Worm (Caenorhabditis elegans) whole organism, midembryonic: ENCODE measurements around the gene F01G10.6.

ENCODE experiments used
- T22C8.4 ChIP-seq: fragments of 200-800 bp; sonication (Bioruptor generic); IDR thresholded peaks from 2 replicates; pipeline ENCODE4 v1.3.6; 2022; ENCODE audit warnings: missing genetic modification characterization, missing compliant biosample characterization
- cog-1 ChIP-seq: sonication (generic microtip); optimal IDR thresholded peaks from 2 replicates; lab custom pipeline; 2016; ENCODE audit warnings: missing genetic modification characterization, missing compliant biosample characterization
- flt-1 ChIP-seq: fragments of 200-800 bp; sonication (Bioruptor generic); IDR thresholded peaks from 2 replicates; pipeline ENCODE4 v1.3.6; 2022; ENCODE audit warnings: missing genetic modification characterization, missing compliant biosample characterization
- klf-2 ChIP-seq: fragments of 200-800 bp; sonication (Bioruptor generic); conservative IDR thresholded peaks from 2 replicates; pipeline ENCODE4 v1.3.6; 2022; ENCODE audit warnings: missing genetic modification reagents, missing genetic modification characterization, missing compliant biosample characterization
- med-1 ChIP-seq: sonication (generic microtip); optimal IDR thresholded peaks from 2 replicates; lab custom pipeline; 2017; ENCODE audit warnings: missing genetic modification characterization, mild to moderate bottlenecking, missing compliant biosample characterization, antibody characterized with exemption, missing genetic modification reagents; ENCODE audit not compliant: insufficient read depth
- ref-1 ChIP-seq: fragments of 200-800 bp; sonication (Bioruptor generic); conservative IDR thresholded peaks from 2 replicates; pipeline ENCODE4 v1.3.6; 2022; ENCODE audit warnings: missing genetic modification reagents, missing genetic modification characterization, missing compliant biosample characterization
- tab-1 ChIP-seq: fragments of 200-800 bp; sonication (Bioruptor generic); IDR thresholded peaks from 2 replicates; pipeline ENCODE4 v1.3.6; 2022; ENCODE audit warnings: missing genetic modification characterization, missing compliant biosample characterization
- ztf-23 ChIP-seq: fragments of 200-800 bp; sonication (Bioruptor generic); IDR thresholded peaks from 2 replicates; pipeline ENCODE4 v1.3.6; 2022; ENCODE audit warnings: missing genetic modification reagents, missing genetic modification characterization, missing compliant biosample characterization
- ztf-29 ChIP-seq: fragments of 200-800 bp; sonication (Bioruptor generic); IDR thresholded peaks from 2 replicates; pipeline ENCODE4 v1.3.6; 2022; ENCODE audit warnings: missing genetic modification reagents, missing genetic modification characterization, missing compliant biosample characterization

Gene F01G10.6

ce11 chrIV:10227534-10227933, at the start of gene F01G10.6:
Gene F01G10.6, minus strand, starts transcription at chrIV:10227634.
- TF ChIP-seq flt-1 (GFP tag; lab: Robert Waterston, UW), result no peak

DNA sequence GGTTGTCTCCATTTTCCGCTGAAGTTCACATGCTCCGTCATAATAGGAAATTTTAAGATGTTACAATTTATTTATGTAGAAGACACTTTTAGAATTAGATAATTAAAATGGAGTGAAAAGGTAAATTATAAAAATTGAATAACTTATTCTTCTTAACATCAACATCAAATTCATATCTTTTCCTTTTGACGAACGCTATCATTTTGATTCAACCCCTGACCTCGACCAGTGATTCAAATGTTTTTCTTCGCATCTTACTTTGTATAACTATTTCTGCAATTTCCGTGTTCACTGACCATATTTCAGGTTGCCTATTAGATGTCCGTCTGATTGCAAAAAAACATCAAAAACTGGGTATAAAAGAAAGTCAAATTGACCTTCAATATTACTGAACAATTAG, 49.5 kb upstream of the F01G10.6 start, which contains the start of gene Y43C5A.7:
Y43C5A.7 (plus strand) TSS at position 301 of the 400 bp plus-strand sequence.
- TF ChIP-seq tab-1 (GFP tag; lab: Robert Waterston, UW), result no peak
- no peak for TF ChIP-seq med-1 (GFP tag; lab: Kevin White, UChicago)
- TF ChIP-seq ztf-29 (GFP tag; lab: Robert Waterston, UW), result no peak
- TF ChIP-seq cog-1 (tag; lab: Kevin White, UChicago), result no peak
- no peak for TF ChIP-seq ref-1 (GFP tag; lab: Robert Waterston, UW)
- TF ChIP-seq klf-2 (GFP tag; lab: Robert Waterston, UW), result no peak
- TF ChIP-seq ztf-23, result no peak
- no peak for TF ChIP-seq flt-1 (GFP tag; lab: Robert Waterston, UW)
- no peak for TF ChIP-seq T22C8.4 (GFP tag; lab: Robert Waterston, UW)

- TF ChIP-seq ztf-23, result no peak
Observed at ce11 chrIV:10275050-10275449, 47.6 kb upstream of the F01G10.6 start.

ce11 chrIV:10273781-10274313, 46.4 kb upstream of the F01G10.6 start, which contains the start of gene Y43C5A.3:
Gene Y43C5A.3, plus strand, starts transcription at chrIV:10274036.
- TF ChIP-seq med-1 (GFP tag; lab: Kevin White, UChicago) (no peak), cog-1 (tag; lab: Kevin White, UChicago) (no peak), ztf-23 (no peak), ref-1 (GFP tag; lab: Robert Waterston, UW) (no peak), T22C8.4 (GFP tag; lab: Robert Waterston, UW) (no peak), klf-2 (GFP tag; lab: Robert Waterston, UW) (no peak), tab-1 (GFP tag; lab: Robert Waterston, UW) (no peak), ztf-29 (GFP tag; lab: Robert Waterston, UW) (no peak), flt-1 (GFP tag; lab: Robert Waterston, UW) (no peak)

- TF ChIP-seq klf-2 (GFP tag; lab: Robert Waterston, UW) (no peak), ztf-23 (no peak), ztf-29 (GFP tag; lab: Robert Waterston, UW) (no peak), flt-1 (GFP tag; lab: Robert Waterston, UW) (no peak), tab-1 (GFP tag; lab: Robert Waterston, UW) (no peak), T22C8.4 (GFP tag; lab: Robert Waterston, UW) (no peak), ref-1 (GFP tag; lab: Robert Waterston, UW) (no peak), cog-1 (tag; lab: Kevin White, UChicago) (no peak), med-1 (GFP tag; lab: Kevin White, UChicago) (no peak)
Observed at ce11 chrIV:10273360-10273759, 45.9 kb upstream of the F01G10.6 start.

ce11 chrIV:10269137-10269933, 41.9 kb upstream of the F01G10.6 start, which contains the start of the genes nspd-7 and Y43C5A.2:
Gene nspd-7, minus strand, starts transcription at chrIV:10269187.
Gene Y43C5A.2, plus strand, starts transcription at chrIV:10269883.
- TF ChIP-seq cog-1 (tag; lab: Kevin White, UChicago), result no peak
- TF ChIP-seq ztf-23, result no peak
- TF ChIP-seq ztf-29 (GFP tag; lab: Robert Waterston, UW), result no peak
- no peak for TF ChIP-seq flt-1 (GFP tag; lab: Robert Waterston, UW)
- no peak for TF ChIP-seq ref-1 (GFP tag; lab: Robert Waterston, UW)
- TF ChIP-seq klf-2 (GFP tag; lab: Robert Waterston, UW), result no peak
- no peak for TF ChIP-seq med-1 (GFP tag; lab: Kevin White, UChicago)
- no peak for TF ChIP-seq tab-1 (GFP tag; lab: Robert Waterston, UW)
- TF ChIP-seq T22C8.4 (GFP tag; lab: Robert Waterston, UW), result no peak

- TF ChIP-seq tab-1 (GFP tag; lab: Robert Waterston, UW) (0 out of 2 replicates have a peak, but pooled peaks have one; percentile 5), klf-2 (GFP tag; lab: Robert Waterston, UW) (0 out of 2 replicates have a peak, but pooled peaks have one; percentile 25)
Observed at ce11 chrIV:10262882-10263281, 35.4 kb upstream of the F01G10.6 start.

ce11 chrIV:10261061-10261460, 33.6 kb upstream of the F01G10.6 start:
- no peak for TF ChIP-seq T22C8.4 (GFP tag; lab: Robert Waterston, UW)
- TF ChIP-seq cog-1 (tag; lab: Kevin White, UChicago), result no peak
- TF ChIP-seq med-1 (GFP tag; lab: Kevin White, UChicago), result no peak
- TF ChIP-seq tab-1 (GFP tag; lab: Robert Waterston, UW), result no peak
- TF ChIP-seq ref-1 (GFP tag; lab: Robert Waterston, UW), result no peak
- no peak for TF ChIP-seq flt-1 (GFP tag; lab: Robert Waterston, UW)
- no peak for TF ChIP-seq klf-2 (GFP tag; lab: Robert Waterston, UW)
- TF ChIP-seq ztf-29 (GFP tag; lab: Robert Waterston, UW), result no peak
- TF ChIP-seq ztf-23, result no peak

DNA sequence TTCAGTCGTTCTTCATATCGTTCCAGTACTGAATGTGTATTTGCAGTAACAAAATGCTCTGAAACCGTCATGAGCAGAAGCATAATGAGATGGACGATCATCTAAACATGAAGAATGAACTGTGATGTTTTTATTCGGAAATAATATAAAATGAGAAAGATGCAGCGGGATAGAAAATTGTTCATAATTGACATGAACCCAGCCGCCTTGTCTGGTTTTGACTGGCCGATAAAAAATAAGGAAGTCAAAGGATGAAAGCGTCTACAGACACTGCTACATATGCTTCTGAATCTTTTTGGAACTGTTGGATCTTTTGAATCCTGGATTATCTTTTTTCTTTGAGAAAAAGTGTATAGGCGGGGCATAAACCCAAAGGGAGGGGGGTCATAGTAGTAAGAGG, 32.1 kb upstream of the F01G10.6 start, which contains the start of gene F01G10.9:
F01G10.9 (minus strand) TSS at position 101 of the 400 bp plus-strand sequence.
- TF ChIP-seq ztf-23 (no peak), med-1 (GFP tag; lab: Kevin White, UChicago) (no peak), T22C8.4 (GFP tag; lab: Robert Waterston, UW) (no peak), cog-1 (tag; lab: Kevin White, UChicago) (no peak), ztf-29 (GFP tag; lab: Robert Waterston, UW) (no peak)
